Fruit fly (Drosophila melanogaster): ENCODE results near the gene cm.

Gene cm

DNA sequence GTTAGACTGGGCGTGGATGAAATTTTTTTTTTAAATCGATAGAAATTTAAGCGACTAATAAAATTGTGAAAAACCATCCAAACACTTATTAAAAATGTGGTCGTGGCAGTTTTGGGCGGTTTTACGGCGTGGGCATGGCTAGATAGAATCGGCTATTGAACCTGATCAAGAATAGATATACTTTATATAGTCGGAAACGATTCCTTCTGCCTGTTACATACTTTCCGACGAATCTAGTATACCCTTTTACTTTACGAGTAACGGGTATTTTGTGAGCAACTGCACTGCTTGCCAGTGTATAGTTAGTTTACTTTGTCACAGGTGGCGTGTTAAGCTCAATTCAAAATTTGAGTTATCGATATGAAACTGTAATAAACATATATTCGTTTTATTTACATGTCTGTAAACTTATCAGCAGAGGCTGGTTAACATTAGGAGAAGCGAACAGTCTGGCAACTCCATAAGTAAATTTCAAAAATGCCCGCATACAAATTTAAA lies 4.0 kb upstream of the cm start (continued):
- peak; percentile 37 for TF ChIP-seq CG14441 (GFP tag; IDR thresholded peaks at IDR 0.05)
- TF ChIP-seq gro (GFP tag; optimal IDR thresholded peaks at IDR 0.05) = peak; percentile 89
- no peak for TF ChIP-seq CG7372 (GFP tag; IDR thresholded peaks at IDR 0.05)
- TF ChIP-seq amos (GFP tag; IDR thresholded peaks at IDR 0.05; ENCODE audit: partially characterized antibody) = peak; percentile 80
- TF ChIP-seq corto (GFP tag; optimal IDR thresholded peaks at IDR 0.05) = no peak
- TF ChIP-seq br (optimal IDR thresholded peaks at IDR 0.05) = no peak
- no peak for TF ChIP-seq CG4328 (GFP tag; optimal IDR thresholded peaks at IDR 0.05)
- peak; percentile 73 for TF ChIP-seq pum (GFP tag; optimal IDR thresholded peaks at IDR 0.05)
- TF ChIP-seq CG13775 (GFP tag; optimal IDR thresholded peaks at IDR 0.05) = peak; percentile 11
- no peak for TF ChIP-seq D (optimal IDR thresholded peaks at IDR 0.05)
- no peak for TF ChIP-seq D (GFP tag; optimal IDR thresholded peaks at IDR 0.05)
- no peak for TF ChIP-seq CG3407 (GFP tag; optimal IDR thresholded peaks at IDR 0.05)
- TF ChIP-seq CG30020 (tag; optimal IDR thresholded peaks at IDR 0.05) = peak; percentile 15
- TF ChIP-seq croc (GFP tag; conservative IDR thresholded peaks at IDR 0.05) = peak; percentile 18; the same call in 1 of the 3 replicates
- TF ChIP-seq CG2129 (GFP tag; IDR thresholded peaks at IDR 0.05; ENCODE audit: partially characterized antibody) = 0 out of 2 replicates have a peak, but pooled peaks have one; percentile 23
- TF ChIP-seq chn (GFP tag; optimal IDR thresholded peaks at IDR 0.05) = peak; percentile 31
- TF ChIP-seq Xbp1 (GFP tag; optimal IDR thresholded peaks at IDR 0.05) = peak; percentile 51
- peak; percentile 84 for TF ChIP-seq CG13287 (GFP tag; IDR thresholded peaks at IDR 0.05; ENCODE audit: partially characterized antibody)
- TF ChIP-seq Vsx1 (GFP tag; optimal IDR thresholded peaks at IDR 0.05) = no peak
- peak; percentile 32 for TF ChIP-seq caup (GFP tag; optimal IDR thresholded peaks at IDR 0.05; ENCODE audit: severe bottlenecking)
- TF ChIP-seq ci (GFP tag; IDR thresholded peaks at IDR 0.05) = peak; percentile 71
- TF ChIP-seq NFAT (GFP tag; IDR thresholded peaks at IDR 0.05) = peak; percentile 58; the same call in 1 of the 2 replicates
- TF ChIP-seq chif (GFP tag; optimal IDR thresholded peaks at IDR 0.05) = peak in 1 of 2 experiments; percentile 19
- peak; percentile 47 for TF ChIP-seq CG18599 (GFP tag; optimal IDR thresholded peaks at IDR 0.05)
- TF ChIP-seq CG1233 (GFP tag; optimal IDR thresholded peaks at IDR 0.05) = peak; percentile 18
- TF ChIP-seq zen (tag; optimal IDR thresholded peaks at IDR 0.05) = no peak
- peak; percentile 10 for TF ChIP-seq NC2β (GFP tag; optimal IDR thresholded peaks at IDR 0.05)
- TF ChIP-seq E2f1 (GFP tag; IDR thresholded peaks at IDR 0.05) = peak; percentile 15; the same call in 1 of the 2 replicates
- no peak for TF ChIP-seq Adf1 (GFP tag; IDR thresholded peaks at IDR 0.05)
- TF ChIP-seq maf-S (GFP tag; optimal IDR thresholded peaks at IDR 0.05) = no peak
- TF ChIP-seq zfh1 (GFP tag; IDR thresholded peaks at IDR 0.05) = peak; percentile 66; the same call in 2 of the 3 replicates
- no peak for TF ChIP-seq CG10654 (GFP tag; optimal IDR thresholded peaks at IDR 0.05)
- TF ChIP-seq Aef1 (GFP tag; IDR thresholded peaks at IDR 0.05) = peak; percentile 52
- TF ChIP-seq CG10979 (tag; optimal IDR thresholded peaks at IDR 0.05) = peak; percentile 26
- no peak for TF ChIP-seq abd-A (tag; optimal IDR thresholded peaks at IDR 0.05)
- TF ChIP-seq MBD-R2 (GFP tag; IDR thresholded peaks at IDR 0.05) = peak; percentile 46; the same call in 1 of the 2 replicates
- TF ChIP-seq CG7556 (GFP tag; optimal IDR thresholded peaks at IDR 0.05) = peak; percentile 37
- peak; percentile 43 for TF ChIP-seq crc (GFP tag; optimal IDR thresholded peaks at IDR 0.05)
- TF ChIP-seq CG17361 (GFP tag; IDR thresholded peaks at IDR 0.05) = 0 out of 3 replicates have a peak, but pooled peaks have one; percentile 42
- TF ChIP-seq lab (GFP tag; optimal IDR thresholded peaks at IDR 0.05) = peak; percentile 48
- peak; percentile 9 for TF ChIP-seq CG13894 (tag; optimal IDR thresholded peaks at IDR 0.05)
- peak; percentile 79; the same call in 2 of the 4 replicates for TF ChIP-seq chinmo (GFP tag; IDR thresholded peaks at IDR 0.05; ENCODE audit: partially characterized antibody)
- TF ChIP-seq Side (GFP tag; optimal IDR thresholded peaks at IDR 0.05) = peak; percentile 72
- peak; percentile 34 for TF ChIP-seq CG17359 (tag; optimal IDR thresholded peaks at IDR 0.05)
- peak; percentile 74 for TF ChIP-seq vvl (GFP tag; IDR thresholded peaks at IDR 0.05)
- TF ChIP-seq CG8478 (optimal IDR thresholded peaks at IDR 0.05) = no peak
- TF ChIP-seq CG6272 (GFP tag; IDR thresholded peaks at IDR 0.05) = peak; percentile 31; the same call in 1 of the 2 replicates
- TF ChIP-seq CG2202 (tag; optimal IDR thresholded peaks at IDR 0.05) = no peak
- peak; percentile 27 for TF ChIP-seq gfzf (GFP tag; optimal IDR thresholded peaks at IDR 0.05)
- peak; percentile 21 for TF ChIP-seq her (GFP tag; optimal IDR thresholded peaks at IDR 0.05)
